Worm (Caenorhabditis elegans): ENCODE results near the gene ergi-1.

Gene ergi-1

DNA sequence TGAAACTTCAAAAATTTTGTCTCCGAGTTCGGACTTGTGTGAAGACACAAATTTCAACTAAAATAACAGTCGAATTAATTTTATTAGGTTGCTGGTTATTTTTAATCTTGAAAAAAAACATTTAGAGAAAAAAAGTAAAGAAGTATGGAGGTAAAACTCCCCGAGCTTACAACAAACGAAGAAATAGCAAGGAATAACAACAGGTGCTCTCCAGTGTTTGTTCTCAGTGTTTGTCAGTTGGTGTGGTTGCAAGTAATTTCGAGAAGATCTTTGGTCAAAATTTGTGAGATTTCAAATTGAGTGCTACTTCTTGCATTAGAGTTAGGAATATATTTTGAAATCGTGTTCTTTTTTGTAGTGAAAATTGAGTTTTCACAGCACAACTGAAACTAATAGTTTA lies 50.2 kb downstream of the ergi-1 start:
- TF ChIP-seq ceh-43 (GFP tag; optimal IDR thresholded peaks at IDR 0.05) (no peak), hlh-1 (tag; optimal IDR thresholded peaks at IDR 0.05) (peak; percentile 92), nhr-12 (tag; optimal IDR thresholded peaks at IDR 0.05) (no peak)
